Fruit fly (Drosophila melanogaster): ENCODE data around the gene CG4408.

The CG4408 gene

dm6 chr3R:23356920-23357386, 6.4 kb downstream of the CG4408 start:
- TF ChIP-seq CG15710 (tag; optimal IDR thresholded peaks at IDR 0.05) (peak; percentile 85), CG13204 (GFP tag; optimal IDR thresholded peaks at IDR 0.05) (no peak), CG12605 (GFP tag; IDR thresholded peaks at IDR 0.05) (peak; percentile 80), D1 (tag; optimal IDR thresholded peaks at IDR 0.05) (no peak), gl (tag; optimal IDR thresholded peaks at IDR 0.05) (no peak), rn (GFP tag; IDR thresholded peaks at IDR 0.05) (0 out of 2 replicates have a peak, but pooled peaks have one; percentile 20), EcR (GFP tag; optimal IDR thresholded peaks at IDR 0.05) (no peak), CG14655 (GFP tag; optimal IDR thresholded peaks at IDR 0.05) (peak; percentile 63), CG4496 (GFP tag; IDR thresholded peaks at IDR 0.05) (peak; percentile 78), CG8301 (tag; optimal IDR thresholded peaks at IDR 0.05) (peak; percentile 75), CG9948 (tag; optimal IDR thresholded peaks at IDR 0.05) (peak; percentile 75), Snoo (tag; optimal IDR thresholded peaks at IDR 0.05) (peak; percentile 57), CG10348 (GFP tag; IDR thresholded peaks at IDR 0.05) (peak; percentile 12; the same call in 1 of the 2 replicates), CG34367 (tag; optimal IDR thresholded peaks at IDR 0.05) (peak; percentile 79), CG8159 (tag; optimal IDR thresholded peaks at IDR 0.05) (peak; percentile 81), fd96Ca (GFP tag; IDR thresholded peaks at IDR 0.05) (no peak), Pif1B (GFP tag; optimal IDR thresholded peaks at IDR 0.05) (peak; percentile 49), Pif1A (GFP tag; optimal IDR thresholded peaks at IDR 0.05) (no peak), CG32121 (GFP tag; IDR thresholded peaks at IDR 0.05) (peak; percentile 76), Ets98B (GFP tag; IDR thresholded peaks at IDR 0.05) (peak; percentile 64; the same call in 1 of the 2 replicates), CG17806 (tag; optimal IDR thresholded peaks at IDR 0.05) (peak; percentile 74)

DNA sequence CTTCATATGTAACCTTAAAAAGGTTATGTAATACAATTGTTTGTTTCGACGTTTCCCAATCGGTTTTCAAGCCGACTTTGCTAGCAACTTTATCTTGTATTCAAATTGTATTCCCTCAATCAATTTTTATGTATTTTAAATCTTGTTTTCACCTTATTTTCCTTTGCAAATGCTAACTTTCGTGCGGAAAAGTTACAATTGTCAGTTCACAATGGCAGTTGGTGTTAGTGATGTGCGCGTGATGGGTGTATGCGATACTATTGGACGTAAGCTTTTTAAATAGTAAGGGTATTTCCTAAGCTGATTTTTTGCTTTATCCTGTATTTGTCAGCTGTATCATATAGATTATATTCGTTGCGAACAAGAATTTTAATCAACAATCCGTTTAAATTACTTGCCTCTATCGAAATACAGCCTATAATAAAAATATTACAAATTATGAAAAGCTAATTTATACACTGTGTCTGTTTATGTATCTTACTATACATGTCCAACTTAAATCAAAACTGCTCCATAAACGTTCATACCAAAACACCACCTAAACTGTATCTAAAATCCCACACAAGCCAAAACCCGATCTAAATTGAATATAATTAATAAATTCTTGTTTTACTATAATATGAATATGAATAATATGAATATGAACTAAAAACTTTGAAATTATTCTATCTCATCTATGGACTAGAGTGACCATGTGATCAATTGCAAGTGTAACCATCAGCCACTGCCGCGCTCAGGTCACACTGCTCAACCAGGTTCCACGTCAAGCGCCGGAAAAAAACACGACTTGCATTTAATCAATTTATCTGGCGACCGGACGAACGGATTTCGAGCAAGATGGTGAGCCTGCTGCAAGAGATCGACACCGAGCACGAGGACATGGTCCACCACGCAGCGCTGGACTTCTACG, 7.3 kb downstream of the CG4408 start, which contains the start of the genes ATPsynCF6 and Sec13:
ATPsynCF6 (minus strand) TSS at position 236 of the 910 bp plus-strand sequence.
Sec13 (plus strand) TSS at position 450 of the 910 bp plus-strand sequence.
- TF ChIP-seq CG34367 (tag; optimal IDR thresholded peaks at IDR 0.05) (peak; percentile 15), rn (GFP tag; IDR thresholded peaks at IDR 0.05) (peak; percentile 22; the same call in 1 of the 2 replicates), CG17806 (tag; optimal IDR thresholded peaks at IDR 0.05) (peak; percentile 51), CG8301 (tag; optimal IDR thresholded peaks at IDR 0.05) (peak; percentile 52), gl (tag; optimal IDR thresholded peaks at IDR 0.05) (no peak), CG9948 (tag; optimal IDR thresholded peaks at IDR 0.05) (peak; percentile 40), EcR (GFP tag; optimal IDR thresholded peaks at IDR 0.05) (no peak), CG10348 (GFP tag; IDR thresholded peaks at IDR 0.05) (no peak), Pif1A (GFP tag; optimal IDR thresholded peaks at IDR 0.05) (no peak), CG32121 (GFP tag; IDR thresholded peaks at IDR 0.05) (peak; percentile 40; the same call in 1 of the 2 replicates), CG15710 (tag; optimal IDR thresholded peaks at IDR 0.05) (peak; percentile 36), Snoo (tag; optimal IDR thresholded peaks at IDR 0.05) (peak; percentile 10), D1 (tag; optimal IDR thresholded peaks at IDR 0.05) (no peak), fd96Ca (GFP tag; IDR thresholded peaks at IDR 0.05) (no peak), CG13204 (GFP tag; optimal IDR thresholded peaks at IDR 0.05) (no peak), CG12605 (GFP tag; IDR thresholded peaks at IDR 0.05) (no peak), CG8159 (tag; optimal IDR thresholded peaks at IDR 0.05) (peak; percentile 59), Pif1B (GFP tag; optimal IDR thresholded peaks at IDR 0.05) (peak; percentile 56), CG4496 (GFP tag; IDR thresholded peaks at IDR 0.05) (peak; percentile 77), CG14655 (GFP tag; optimal IDR thresholded peaks at IDR 0.05) (peak; percentile 63), Ets98B (GFP tag; IDR thresholded peaks at IDR 0.05) (peak; percentile 52)

DNA sequence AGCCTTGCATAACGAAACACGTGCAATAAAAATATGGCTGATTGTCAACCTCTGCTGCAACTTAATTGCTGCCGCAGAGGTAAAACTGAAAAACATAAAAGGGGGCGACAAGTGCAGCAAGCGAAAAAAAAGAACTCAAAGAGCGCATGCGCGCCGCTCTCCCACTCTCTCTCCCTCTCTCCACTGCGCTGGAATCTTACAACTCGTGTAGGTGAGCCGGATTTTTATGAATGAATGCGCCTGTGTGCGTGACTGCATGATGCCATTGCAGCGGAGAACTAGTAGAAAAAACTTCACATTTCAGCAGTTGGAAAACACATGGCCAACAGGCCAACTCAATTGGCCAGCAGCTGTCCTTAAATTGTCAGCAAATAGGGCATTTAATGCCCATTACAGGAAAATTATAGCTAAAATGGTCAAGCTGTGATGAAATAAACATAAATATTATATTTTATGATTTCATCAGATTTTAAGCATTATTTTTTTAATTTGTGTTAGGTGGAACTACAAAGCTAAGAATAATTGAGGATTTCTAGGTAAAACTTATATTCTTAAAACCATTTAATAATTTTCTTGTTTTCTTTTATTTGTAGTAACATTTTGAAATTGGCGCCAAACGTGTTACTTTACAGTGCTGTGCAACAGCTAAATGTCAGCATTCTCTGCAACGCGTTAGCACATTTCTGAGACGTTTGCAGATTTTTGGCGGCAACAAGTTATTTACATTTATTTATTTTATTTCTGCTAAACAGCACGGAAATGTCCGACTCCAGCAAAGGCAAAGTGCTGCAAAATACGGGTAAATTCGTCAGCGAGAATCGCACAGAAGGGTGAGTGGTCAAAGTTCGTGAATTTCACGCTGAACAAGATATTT, 15.7 kb downstream of the CG4408 start, which contains the start of gene PolE1:
PolE1 (plus strand) TSS at position 697 of the 874 bp plus-strand sequence.
- TF ChIP-seq Ets98B (GFP tag; IDR thresholded peaks at IDR 0.05) (peak; percentile 15), CG12605 (GFP tag; IDR thresholded peaks at IDR 0.05) (peak; percentile 40; the same call in 1 of the 2 replicates), CG17806 (tag; optimal IDR thresholded peaks at IDR 0.05) (no peak), Pif1B (GFP tag; optimal IDR thresholded peaks at IDR 0.05) (peak; percentile 12), CG15710 (tag; optimal IDR thresholded peaks at IDR 0.05) (no peak), CG4496 (GFP tag; IDR thresholded peaks at IDR 0.05) (peak; percentile 59; the same call in 2 of the 3 replicates), gl (tag; optimal IDR thresholded peaks at IDR 0.05) (no peak), fd96Ca (GFP tag; IDR thresholded peaks at IDR 0.05) (peak; percentile 44; the same call in 2 of the 3 replicates)

DNA sequence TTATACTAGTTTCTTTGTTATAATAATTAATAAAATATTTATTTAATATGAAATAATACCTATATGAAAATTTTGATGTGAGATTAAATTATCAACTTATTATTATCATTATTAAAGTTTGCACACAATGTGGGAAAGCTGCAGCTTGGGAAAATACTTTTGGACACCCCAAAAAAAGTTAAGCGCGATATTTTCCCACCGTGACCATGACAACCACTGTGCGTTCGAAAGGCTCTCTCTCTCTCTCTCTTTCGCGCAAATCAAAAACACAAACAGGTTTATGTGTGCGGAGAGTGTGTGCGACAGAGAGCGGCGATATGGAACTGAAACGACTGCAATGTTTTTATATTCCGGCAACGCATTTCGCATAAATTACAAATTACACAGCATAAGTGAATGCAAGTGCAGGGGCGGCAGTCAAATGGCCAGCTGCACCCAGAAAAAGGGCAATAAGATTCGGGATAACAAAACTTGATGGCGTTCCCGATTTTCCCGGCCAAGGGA, 16.4 kb downstream of the CG4408 start:
- peak; percentile 42 for TF ChIP-seq CG8301 (tag; optimal IDR thresholded peaks at IDR 0.05)
- TF ChIP-seq CG14655 (GFP tag; optimal IDR thresholded peaks at IDR 0.05): peak; percentile 69
- TF ChIP-seq CG17806 (tag; optimal IDR thresholded peaks at IDR 0.05): peak; percentile 54
- peak; percentile 35; the same call in 1 of the 2 replicates for TF ChIP-seq Ets98B (GFP tag; IDR thresholded peaks at IDR 0.05)
- peak; percentile 76 for TF ChIP-seq fd96Ca (GFP tag; IDR thresholded peaks at IDR 0.05)
- TF ChIP-seq Pif1B (GFP tag; optimal IDR thresholded peaks at IDR 0.05): no peak
- peak; percentile 60 for TF ChIP-seq CG9948 (tag; optimal IDR thresholded peaks at IDR 0.05)
- TF ChIP-seq CG13204 (GFP tag; optimal IDR thresholded peaks at IDR 0.05): no peak
- TF ChIP-seq rn (GFP tag; IDR thresholded peaks at IDR 0.05): no peak
- TF ChIP-seq gl (tag; optimal IDR thresholded peaks at IDR 0.05): no peak
- peak; percentile 69 for TF ChIP-seq D1 (tag; optimal IDR thresholded peaks at IDR 0.05)
- TF ChIP-seq CG4496 (GFP tag; IDR thresholded peaks at IDR 0.05): peak; percentile 77
- TF ChIP-seq Snoo (tag; optimal IDR thresholded peaks at IDR 0.05): peak; percentile 75
- TF ChIP-seq CG34367 (tag; optimal IDR thresholded peaks at IDR 0.05): peak; percentile 32
- TF ChIP-seq CG12605 (GFP tag; IDR thresholded peaks at IDR 0.05): no peak
- no peak for TF ChIP-seq EcR (GFP tag; optimal IDR thresholded peaks at IDR 0.05)
- TF ChIP-seq Pif1A (GFP tag; optimal IDR thresholded peaks at IDR 0.05): peak; percentile 28
- peak; percentile 68 for TF ChIP-seq CG8159 (tag; optimal IDR thresholded peaks at IDR 0.05)
- peak; percentile 50; the same call in 1 of the 2 replicates for TF ChIP-seq CG32121 (GFP tag; IDR thresholded peaks at IDR 0.05)
- TF ChIP-seq CG15710 (tag; optimal IDR thresholded peaks at IDR 0.05): peak; percentile 56
- no peak for TF ChIP-seq CG10348 (GFP tag; IDR thresholded peaks at IDR 0.05)
